Worm (Caenorhabditis elegans): ENCODE results near the gene Y49A10A.2.

The Y49A10A.2 gene

DNA sequence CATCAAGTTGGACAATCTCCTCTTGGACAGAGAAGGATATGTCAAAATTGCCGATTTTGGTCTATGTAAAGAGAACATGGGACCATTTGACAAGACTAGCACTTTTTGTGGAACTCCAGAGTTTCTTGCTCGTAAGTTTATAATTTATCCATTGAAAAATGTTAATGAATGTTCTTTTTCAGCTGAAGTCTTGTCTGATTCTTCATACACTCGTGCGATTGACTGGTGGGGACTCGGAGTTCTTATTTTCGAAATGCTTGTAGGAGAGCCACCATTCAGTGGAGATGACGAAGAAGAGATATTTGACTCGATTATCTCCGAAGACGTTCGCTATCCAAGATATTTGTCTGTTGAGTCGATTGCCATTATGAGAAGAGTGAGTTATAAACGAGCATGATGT lies 28.7 kb upstream of the Y49A10A.2 start:
- no peak for TF ChIP-seq sox-2 (GFP tag; IDR thresholded peaks at IDR 0.05)
- TF ChIP-seq dmd-4 (tag; optimal IDR thresholded peaks at IDR 0.05; ENCODE audit: borderline replicate concordance) = no peak
- TF ChIP-seq ref-2 (tag; optimal IDR thresholded peaks at IDR 0.05) = no peak

DNA sequence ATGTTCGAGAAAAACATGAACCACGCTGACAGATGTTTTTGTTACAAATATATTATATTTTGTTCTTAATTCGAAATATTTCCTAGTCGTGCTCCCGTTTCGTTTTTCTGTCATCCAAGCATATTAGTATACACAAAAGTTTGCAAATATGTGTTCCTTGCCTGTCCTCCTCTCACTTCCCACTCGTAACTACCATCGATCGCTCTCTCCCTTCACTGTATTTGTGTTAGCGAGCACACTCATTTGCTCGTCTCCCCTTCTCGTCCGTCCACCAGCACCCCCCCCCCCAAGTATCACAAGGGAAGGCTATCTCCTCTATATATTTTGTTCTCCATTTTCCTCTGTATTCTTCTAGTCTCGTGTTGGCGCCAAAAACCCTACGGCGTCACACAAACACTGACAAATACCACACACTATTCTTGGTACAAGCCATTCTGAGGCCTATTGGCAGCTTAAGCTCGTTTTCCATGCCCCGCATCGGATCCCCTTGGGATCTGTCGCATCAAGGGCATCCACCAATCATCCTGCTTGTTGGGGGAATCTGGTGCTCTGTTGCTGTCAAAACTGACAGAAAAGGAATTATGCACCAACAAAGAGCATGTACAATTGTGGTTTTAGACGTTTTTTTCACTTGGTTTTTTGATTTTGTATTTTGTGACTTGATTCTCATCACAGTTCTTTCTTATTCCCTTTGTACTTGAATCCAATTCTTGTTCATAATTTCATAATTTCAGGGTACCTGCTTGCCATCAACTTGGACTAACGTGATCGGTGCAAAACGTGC lies 24.2 kb upstream of the Y49A10A.2 start, which contains the start of gene pkn-1:
pkn-1 (plus strand) TSS at position 734 of the 784 bp plus-strand sequence.
- TF ChIP-seq unc-3 (GFP tag; conservative IDR thresholded peaks at IDR 0.05) = no peak
- TF ChIP-seq unc-3 (tag; optimal IDR thresholded peaks at IDR 0.05) = peak; percentile 4
- no peak for TF ChIP-seq Y22D7AL.16 (tag; optimal IDR thresholded peaks at IDR 0.05)

DNA sequence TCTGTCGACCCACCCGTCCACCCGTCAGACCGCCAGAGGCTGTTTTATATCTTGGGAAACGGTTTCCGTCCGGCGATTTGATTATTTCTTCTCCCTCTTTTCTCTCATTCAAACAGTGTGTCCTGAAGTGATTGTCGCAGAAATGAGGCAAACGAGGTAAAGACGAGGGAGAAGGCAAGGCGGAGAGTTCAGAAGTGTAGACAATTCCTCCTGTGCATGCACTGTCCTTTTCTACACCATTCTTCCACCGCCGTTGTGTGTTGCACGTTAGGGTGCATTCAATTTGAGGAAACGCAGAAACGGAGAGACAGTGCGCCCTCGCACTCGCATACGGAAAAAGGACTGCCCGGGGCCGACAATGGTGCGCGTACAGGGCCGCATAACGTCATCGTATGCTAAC lies 23.2 kb upstream of the Y49A10A.2 start:
- TF ChIP-seq ceh-31 (tag; optimal IDR thresholded peaks at IDR 0.05) = peak; percentile 55
- no peak for TF ChIP-seq elt-2 (tag; optimal IDR thresholded peaks at IDR 0.05)
- TF ChIP-seq pag-3 (tag; optimal IDR thresholded peaks at IDR 0.05; ENCODE audit: borderline replicate concordance) = no peak
- peak; percentile 24 for TF ChIP-seq ceh-14 (tag; optimal IDR thresholded peaks at IDR 0.05)
- TF ChIP-seq unc-55 (GFP tag; optimal IDR thresholded peaks at IDR 0.05) = no peak
- peak; percentile 16 for TF ChIP-seq F13H6.1 (tag; optimal IDR thresholded peaks at IDR 0.05)
- peak; percentile 5 for TF ChIP-seq nfya-1 (tag; optimal IDR thresholded peaks at IDR 0.05)
- TF ChIP-seq ceh-18 (tag; optimal IDR thresholded peaks at IDR 0.05) = peak; percentile 23
- peak; percentile 44 for TF ChIP-seq sdc-2 (tag; optimal IDR thresholded peaks at IDR 0.05)
- TF ChIP-seq Y22D7AL.16 (tag; optimal IDR thresholded peaks at IDR 0.05) = no peak
- no peak for TF ChIP-seq unc-86 (tag; optimal IDR thresholded peaks at IDR 0.05)
- TF ChIP-seq pros-1 (tag; optimal IDR thresholded peaks at IDR 0.05) = peak; percentile 19
- TF ChIP-seq rnt-1 (tag; optimal IDR thresholded peaks at IDR 0.05) = peak; percentile 20
- TF ChIP-seq unc-42 (tag; optimal IDR thresholded peaks at IDR 0.05) = peak; percentile 40
- TF ChIP-seq tbx-2 (tag; optimal IDR thresholded peaks at IDR 0.05) = peak; percentile 61
- TF ChIP-seq ets-4 (tag; optimal IDR thresholded peaks at IDR 0.05) = peak; percentile 12
- TF ChIP-seq ref-2 (tag; optimal IDR thresholded peaks at IDR 0.05) = peak; percentile 11
- peak; percentile 4 for TF ChIP-seq che-1 (tag; optimal IDR thresholded peaks at IDR 0.05)

DNA sequence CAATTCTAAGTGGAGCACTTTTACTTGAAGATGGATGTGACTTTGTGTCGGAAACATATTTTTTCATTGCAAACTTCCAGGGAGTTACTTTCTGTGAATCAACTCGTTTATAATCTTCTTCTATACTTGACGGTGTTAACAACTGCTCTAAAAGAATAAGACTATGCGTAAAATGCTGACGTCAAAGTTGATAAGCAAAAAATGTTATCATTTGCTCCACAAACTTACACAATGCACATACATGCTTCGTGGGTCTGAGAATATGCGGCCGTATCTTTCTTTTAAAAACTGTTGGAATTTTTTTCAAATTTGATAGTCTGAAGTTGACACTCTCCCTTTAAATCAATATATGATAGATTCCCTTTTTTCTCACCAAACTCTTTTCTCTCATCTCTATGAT lies 22.7 kb upstream of the Y49A10A.2 start:
- TF ChIP-seq elt-2 (tag; optimal IDR thresholded peaks at IDR 0.05) (peak; percentile 61), madf-2 (tag; optimal IDR thresholded peaks at IDR 0.05) (no peak)

DNA sequence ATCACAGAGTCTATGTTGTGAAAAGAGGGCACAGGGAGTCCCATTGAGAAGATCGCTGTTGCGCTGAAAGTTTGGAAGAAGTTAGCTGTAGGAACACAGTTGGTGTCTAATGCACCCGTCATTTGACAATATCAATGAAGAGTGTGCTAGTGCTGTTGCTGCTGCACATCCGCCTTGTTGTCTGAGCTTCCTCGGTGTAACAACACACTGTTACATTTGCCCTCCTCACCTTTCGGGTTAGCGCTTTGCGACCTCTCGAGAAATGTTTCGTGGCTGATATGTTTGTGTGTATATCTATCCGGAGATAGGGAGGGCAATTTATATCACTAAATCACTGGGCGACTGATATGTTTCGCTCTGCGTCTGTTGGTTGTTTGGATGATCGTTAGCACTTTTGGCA lies 21.8 kb upstream of the Y49A10A.2 start:
- TF ChIP-seq K09A11.1 (tag; optimal IDR thresholded peaks at IDR 0.05; ENCODE audit: insufficient read depth) = no peak
- no peak for TF ChIP-seq pqm-1 (tag; optimal IDR thresholded peaks at IDR 0.05)
- no peak for TF ChIP-seq T23F11.4 (GFP tag; optimal IDR thresholded peaks at IDR 0.05)
- peak; percentile 33 for TF ChIP-seq rnt-1 (tag; optimal IDR thresholded peaks at IDR 0.05)
- TF ChIP-seq ref-2 (tag; optimal IDR thresholded peaks at IDR 0.05) = no peak
- no peak for TF ChIP-seq hlh-6 (tag; optimal IDR thresholded peaks at IDR 0.05)
- no peak for TF ChIP-seq pag-3 (tag; optimal IDR thresholded peaks at IDR 0.05; ENCODE audit: borderline replicate concordance)
- no peak for TF ChIP-seq pha-2 (tag; optimal IDR thresholded peaks at IDR 0.05)
- TF ChIP-seq mec-3 (tag; optimal IDR thresholded peaks at IDR 0.05; ENCODE audit: borderline replicate concordance) = no peak
- no peak for TF ChIP-seq nhr-11 (tag; optimal IDR thresholded peaks at IDR 0.05)
- no peak for TF ChIP-seq unc-3 (GFP tag; conservative IDR thresholded peaks at IDR 0.05)
- TF ChIP-seq unc-3 (tag; optimal IDR thresholded peaks at IDR 0.05) = no peak
- no peak for TF ChIP-seq ets-4 (tag; optimal IDR thresholded peaks at IDR 0.05)
- peak; percentile 30 for TF ChIP-seq C38D4.7 (GFP tag; optimal IDR thresholded peaks at IDR 0.05)
- TF ChIP-seq npax-4 (tag; optimal IDR thresholded peaks at IDR 0.05) = no peak
- TF ChIP-seq ceh-2 (tag; optimal IDR thresholded peaks at IDR 0.05) = no peak
- TF ChIP-seq pat-9 (tag; optimal IDR thresholded peaks at IDR 0.05) = peak; percentile 47
- TF ChIP-seq ceh-24 (tag; optimal IDR thresholded peaks at IDR 0.05) = no peak
- no peak for TF ChIP-seq nhr-232 (tag; optimal IDR thresholded peaks at IDR 0.05)
- no peak for TF ChIP-seq sdc-2 (tag; optimal IDR thresholded peaks at IDR 0.05)
- TF ChIP-seq unc-42 (tag; optimal IDR thresholded peaks at IDR 0.05) = no peak
- TF ChIP-seq odd-2 (tag; optimal IDR thresholded peaks at IDR 0.05) = no peak
- no peak for TF ChIP-seq gmeb-2 (tag; optimal IDR thresholded peaks at IDR 0.05)
- no peak for TF ChIP-seq hlh-15 (tag; optimal IDR thresholded peaks at IDR 0.05)
- peak; percentile 25 for TF ChIP-seq ceh-18 (tag; optimal IDR thresholded peaks at IDR 0.05)
- TF ChIP-seq zip-5 (tag; optimal IDR thresholded peaks at IDR 0.05) = no peak
- no peak for TF ChIP-seq ceh-30 (tag; optimal IDR thresholded peaks at IDR 0.05)
- TF ChIP-seq pax-1 (tag; optimal IDR thresholded peaks at IDR 0.05) = no peak
- TF ChIP-seq elt-2 (tag; optimal IDR thresholded peaks at IDR 0.05) = no peak
- TF ChIP-seq che-1 (tag; optimal IDR thresholded peaks at IDR 0.05) = no peak
- TF ChIP-seq sox-4 (tag; optimal IDR thresholded peaks at IDR 0.05) = no peak
